Worm (Caenorhabditis elegans) whole organism, mixed stage, embryonic: ENCODE measurements around the gene W01A11.1.

Experiments
- M03D4.4 ChIP-seq: sonication (generic microtip); optimal IDR thresholded peaks from 2 replicates; lab custom pipeline; 2017; ENCODE audit warnings: mild to moderate bottlenecking, missing genetic modification characterization, missing compliant biosample characterization
- bed-3 ChIP-seq: fragments of 200-800 bp; sonication (Bioruptor generic); optimal IDR thresholded peaks from 3 replicates; lab custom pipeline; 2018; ENCODE audit warnings: mild to moderate bottlenecking, missing genetic modification characterization, moderate library complexity, missing compliant biosample characterization
- blmp-1 ChIP-seq: fragments of 150-350 bp; optimal IDR thresholded peaks from 2 replicates; lab custom pipeline; 2014; ENCODE audit warnings: missing biosample characterization, missing genetic modification characterization
- ceh-39 ChIP-seq: fragments of 150-350 bp; optimal IDR thresholded peaks from 2 replicates; lab custom pipeline; 2014; ENCODE audit warnings: missing biosample characterization, missing genetic modification characterization
- ceh-43 ChIP-seq: fragments of 200-800 bp; sonication (Bioruptor generic); optimal IDR thresholded peaks from 2 replicates; lab custom pipeline; 2018; ENCODE audit warnings: mild to moderate bottlenecking, missing genetic modification characterization, moderate library complexity, missing compliant biosample characterization
- ceh-83 ChIP-seq: fragments of 200-800 bp; sonication (Bioruptor generic); optimal IDR thresholded peaks from 2 replicates; lab custom pipeline; 2018; ENCODE audit warnings: mild to moderate bottlenecking, missing genetic modification characterization, missing compliant biosample characterization
- ces-1 ChIP-seq: fragments of 150-350 bp; optimal IDR thresholded peaks from 2 replicates; lab custom pipeline; 2014; ENCODE audit warnings: missing biosample characterization, missing genetic modification reagents, missing genetic modification characterization
- cnd-1 ChIP-seq: fragments of 200-800 bp; sonication (Bioruptor generic); optimal IDR thresholded peaks from 2 replicates; lab custom pipeline; 2018; ENCODE audit warnings: mild to moderate bottlenecking, missing genetic modification characterization, missing compliant biosample characterization
- drap-1 ChIP-seq: fragments of 200-800 bp; sonication (Bioruptor generic); optimal IDR thresholded peaks from 3 replicates; lab custom pipeline; 2018; ENCODE audit warnings: mild to moderate bottlenecking, missing genetic modification characterization, missing compliant biosample characterization
- elt-1 ChIP-seq: sonication (generic microtip); optimal IDR thresholded peaks from 2 replicates; lab custom pipeline; 2017; ENCODE audit warnings: missing genetic modification characterization, mild to moderate bottlenecking, missing compliant biosample characterization, antibody characterized with exemption, moderate library complexity, borderline replicate concordance; ENCODE audit not compliant: insufficient read depth
- elt-3 ChIP-seq: fragments of 150-350 bp; optimal IDR thresholded peaks from 2 replicates; lab custom pipeline; 2014; ENCODE audit warnings: missing biosample characterization, missing genetic modification characterization
- flh-1 ChIP-seq: fragments of 200-800 bp; sonication (Bioruptor generic); optimal IDR thresholded peaks from 2 replicates; lab custom pipeline; 2018; ENCODE audit warnings: mild to moderate bottlenecking, missing genetic modification characterization, moderate library complexity, missing compliant biosample characterization
- ham-2 ChIP-seq: fragments of 200-800 bp; sonication (Bioruptor generic); optimal IDR thresholded peaks from 2 replicates; lab custom pipeline; 2018; ENCODE audit warnings: mild to moderate bottlenecking, missing genetic modification characterization, missing compliant biosample characterization
- hlh-1 ChIP-seq: fragments of 150-350 bp; optimal IDR thresholded peaks from 2 replicates; lab custom pipeline; 2014; ENCODE audit warnings: missing biosample characterization, missing genetic modification reagents, missing genetic modification characterization
- lin-13 ChIP-seq: fragments of 150-350 bp; optimal IDR thresholded peaks from 2 replicates; lab custom pipeline; 2014; ENCODE audit warnings: missing biosample characterization, missing genetic modification characterization
- lin-32 ChIP-seq: fragments of 200-800 bp; sonication (Bioruptor generic); optimal IDR thresholded peaks from 2 replicates; lab custom pipeline; 2018; ENCODE audit warnings: mild to moderate bottlenecking, missing genetic modification characterization, missing compliant biosample characterization
- lsy-2 ChIP-seq: fragments of 150-350 bp; optimal IDR thresholded peaks from 2 replicates; lab custom pipeline; 2014; ENCODE audit warnings: missing biosample characterization, missing genetic modification characterization
- mab-5 ChIP-seq: fragments of 150-350 bp; optimal IDR thresholded peaks from 2 replicates; lab custom pipeline; 2014; ENCODE audit warnings: missing biosample characterization, missing genetic modification characterization
- mep-1 ChIP-seq: fragments of 150-350 bp; optimal IDR thresholded peaks from 2 replicates; lab custom pipeline; 2017; ENCODE audit warnings: missing biosample characterization, missing genetic modification reagents, missing genetic modification characterization, inconsistent platforms
- mls-2 ChIP-seq: sonication (generic microtip); optimal IDR thresholded peaks from 2 replicates; lab custom pipeline; 2016; ENCODE audit warnings: mild to moderate bottlenecking, missing genetic modification characterization, moderate library complexity, missing compliant biosample characterization
- nhr-12 ChIP-seq: fragments of 150-350 bp; optimal IDR thresholded peaks from 2 replicates; lab custom pipeline; 2014; ENCODE audit warnings: missing biosample characterization, missing genetic modification characterization
- nhr-2 ChIP-seq: fragments of 150-350 bp; optimal IDR thresholded peaks from 2 replicates; lab custom pipeline; 2014; ENCODE audit warnings: missing biosample characterization, missing genetic modification characterization
- nhr-237 ChIP-seq: fragments of 150-350 bp; optimal IDR thresholded peaks from 2 replicates; lab custom pipeline; 2014; ENCODE audit warnings: missing biosample characterization, missing genetic modification characterization
- nhr-28 ChIP-seq: fragments of 150-350 bp; optimal IDR thresholded peaks from 2 replicates; lab custom pipeline; 2014; ENCODE audit warnings: missing biosample characterization, missing genetic modification characterization
- nhr-76 ChIP-seq: sonication (generic microtip); optimal IDR thresholded peaks from 2 replicates; lab custom pipeline; 2017; ENCODE audit warnings: missing biosample characterization, missing genetic modification characterization
- pha-4 ChIP-seq: fragments of 150-350 bp; optimal IDR thresholded peaks from 2 replicates; lab custom pipeline; 2018; ENCODE audit warnings: missing biosample characterization, missing genetic modification reagents, missing genetic modification characterization
- sem-2 ChIP-seq: fragments of 200-800 bp; sonication (Bioruptor generic); optimal IDR thresholded peaks from 2 replicates; lab custom pipeline; 2018; ENCODE audit warnings: mild to moderate bottlenecking, missing genetic modification characterization, missing compliant biosample characterization
- snpc-4 ChIP-seq: fragments of 150-350 bp; optimal IDR thresholded peaks from 2 replicates; lab custom pipeline; 2014; ENCODE audit warnings: missing biosample characterization, missing genetic modification characterization
- sptf-1 ChIP-seq: sonication (generic microtip); optimal IDR thresholded peaks from 2 replicates; lab custom pipeline; 2017; ENCODE audit warnings: mild to moderate bottlenecking, missing genetic modification characterization, moderate library complexity, missing compliant biosample characterization
- tbx-8 ChIP-seq: fragments of 200-800 bp; sonication (Bioruptor generic); optimal IDR thresholded peaks from 2 replicates; lab custom pipeline; 2018; ENCODE audit warnings: mild to moderate bottlenecking, missing genetic modification characterization, moderate library complexity, missing compliant biosample characterization
- unc-120 ChIP-seq: sonication (generic microtip); optimal IDR thresholded peaks from 2 replicates; lab custom pipeline; 2017; ENCODE audit warnings: missing genetic modification characterization, missing compliant biosample characterization; ENCODE audit not compliant: poor library complexity, severe bottlenecking
- unc-39 ChIP-seq: fragments of 150-350 bp; optimal IDR thresholded peaks from 2 replicates; lab custom pipeline; 2014; ENCODE audit warnings: missing biosample characterization, missing genetic modification characterization
- unc-62 ChIP-seq: fragments of 150-350 bp; optimal IDR thresholded peaks from 2 replicates; lab custom pipeline; 2014; ENCODE audit warnings: missing biosample characterization, missing genetic modification reagents, missing genetic modification characterization
- zip-8 ChIP-seq: fragments of 150-350 bp; optimal IDR thresholded peaks from 2 replicates; lab custom pipeline; 2014; ENCODE audit warnings: missing biosample characterization, missing genetic modification characterization
- ztf-11 ChIP-seq: fragments of 150-350 bp; optimal IDR thresholded peaks from 2 replicates; lab custom pipeline; 2014; ENCODE audit warnings: missing biosample characterization, missing genetic modification characterization

W01A11.1 gene

ce11 chrV:6464238-6464637, 34.8 kb upstream of the W01A11.1 start:
- TF ChIP-seq lin-32: no peak
- peak; percentile 65 for TF ChIP-seq unc-62 (GFP tag; lab: Kevin White, UChicago)
- no peak for TF ChIP-seq lin-13 (tag; lab: Kevin White, UChicago)

- TF ChIP-seq M03D4.4 (tag; lab: Kevin White, UChicago): no peak
- TF ChIP-seq lin-32: no peak
- no peak for TF ChIP-seq ztf-11
- no peak for TF ChIP-seq mep-1 (tag; lab: Kevin White, UChicago)
- TF ChIP-seq sptf-1: no peak
- no peak for TF ChIP-seq mls-2 (tag; lab: Kevin White, UChicago)
- no peak for TF ChIP-seq bed-3 (GFP tag; lab: Kevin White, UChicago)
- no peak for TF ChIP-seq ham-2 (GFP tag; lab: Kevin White, UChicago)
- TF ChIP-seq nhr-76: no peak
- TF ChIP-seq unc-120 (tag; lab: Kevin White, UChicago): no peak
- TF ChIP-seq unc-62 (GFP tag; lab: Kevin White, UChicago): no peak
- no peak for TF ChIP-seq nhr-237 (tag; lab: Kevin White, UChicago)
- no peak for TF ChIP-seq unc-39 (tag; lab: Kevin White, UChicago)
Measured at ce11 chrV:6464765-6465164, 34.3 kb upstream of the W01A11.1 start, which contains the start of gene unc-83. Gene unc-83 (plus strand): TSS chrV:6465065.

DNA sequence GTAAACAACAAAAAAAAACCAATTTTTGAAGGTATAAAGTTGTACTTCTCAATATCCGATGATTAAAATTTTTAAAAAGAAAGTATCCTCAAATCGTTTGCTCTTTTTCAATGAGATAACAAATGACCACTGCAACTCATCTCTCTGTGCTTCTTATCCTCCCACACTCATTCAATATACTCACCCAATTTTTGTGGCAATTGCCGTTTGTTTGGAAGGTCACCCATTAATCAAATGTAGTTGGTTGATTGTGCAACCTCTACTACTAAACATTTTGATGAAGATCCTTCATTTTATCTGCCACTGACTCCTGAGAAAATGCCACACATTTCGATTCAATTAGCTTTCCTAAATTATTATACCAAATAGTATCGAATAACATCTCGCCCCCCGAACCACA, 31.3 kb upstream of the W01A11.1 start:
- TF ChIP-seq nhr-28: no peak
- no peak for TF ChIP-seq nhr-2 (tag; lab: Kevin White, UChicago)
- no peak for TF ChIP-seq elt-1 (tag; lab: Kevin White, UChicago)
- TF ChIP-seq blmp-1 (tag; lab: Kevin White, UChicago): no peak
- TF ChIP-seq mep-1 (tag; lab: Kevin White, UChicago): no peak
- TF ChIP-seq lsy-2 (tag; lab: Kevin White, UChicago): no peak
- TF ChIP-seq lin-13 (tag; lab: Kevin White, UChicago): no peak
- no peak for TF ChIP-seq ces-1
- no peak for TF ChIP-seq unc-62 (GFP tag; lab: Kevin White, UChicago)
- no peak for TF ChIP-seq mls-2 (tag; lab: Kevin White, UChicago)

DNA sequence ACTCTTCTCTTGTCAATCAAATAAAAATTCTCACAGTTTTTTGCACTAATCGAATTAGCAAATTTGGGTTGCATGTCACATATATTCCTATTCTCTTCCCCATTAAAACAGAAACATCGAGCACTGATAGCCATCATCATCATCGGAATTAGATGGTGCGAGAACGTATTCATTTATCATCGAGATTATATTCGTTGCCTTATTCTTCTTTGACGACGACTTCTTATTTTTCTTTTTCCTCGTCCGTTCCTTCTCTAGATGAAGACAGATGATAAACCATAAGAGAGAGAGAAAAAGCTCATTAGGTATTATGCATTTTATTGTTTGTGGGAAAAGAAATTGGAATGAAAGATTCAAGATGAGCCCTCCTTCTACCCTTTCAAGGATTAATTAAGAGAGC, 27.8 kb upstream of the W01A11.1 start:
- TF ChIP-seq blmp-1 (tag; lab: Kevin White, UChicago) (no peak), elt-1 (tag; lab: Kevin White, UChicago) (peak; percentile 55), ces-1 (peak; percentile 18)

DNA sequence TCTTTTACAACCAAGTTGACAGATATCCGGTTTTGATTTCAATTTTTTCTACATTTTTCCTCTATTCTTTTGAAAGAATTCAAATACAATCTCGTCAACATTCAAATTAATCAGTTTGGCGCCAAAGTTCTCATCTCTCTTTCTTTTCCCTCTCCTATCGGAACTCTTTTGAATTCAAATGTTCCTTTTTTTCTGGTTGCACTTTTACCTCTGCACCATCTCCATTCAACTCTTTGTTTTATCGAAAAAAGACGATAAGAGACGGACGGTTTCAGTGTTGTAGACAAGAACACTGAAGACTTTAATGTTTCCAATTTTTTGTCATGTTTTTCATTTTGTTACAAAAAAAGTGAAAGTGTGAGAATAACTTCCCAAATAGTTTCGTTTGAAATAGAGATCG, 23.0 kb upstream of the W01A11.1 start:
- no peak for TF ChIP-seq blmp-1 (tag; lab: Kevin White, UChicago)
- no peak for TF ChIP-seq drap-1 (GFP tag; lab: Kevin White, UChicago)
- no peak for TF ChIP-seq ceh-39 (tag; lab: Kevin White, UChicago)
- no peak for TF ChIP-seq snpc-4 (tag; lab: Kevin White, UChicago)
- TF ChIP-seq mls-2 (tag; lab: Kevin White, UChicago): no peak
- TF ChIP-seq nhr-12 (tag; lab: Kevin White, UChicago): no peak
- TF ChIP-seq, all 35 proteins: peak for 0

ce11 chrV:6485109-6485508, 13.9 kb upstream of the W01A11.1 start:
- TF ChIP-seq snpc-4 (tag; lab: Kevin White, UChicago) (no peak), nhr-12 (tag; lab: Kevin White, UChicago) (no peak), tbx-8 (no peak), elt-3 (no peak), nhr-28 (no peak), mab-5 (tag; lab: Kevin White, UChicago) (no peak), lin-32 (peak; percentile 22), mep-1 (tag; lab: Kevin White, UChicago) (no peak), sem-2 (peak; percentile 23), ceh-43 (GFP tag; lab: Kevin White, UChicago) (peak; percentile 68), ceh-83 (peak; percentile 20), nhr-76 (no peak), unc-39 (tag; lab: Kevin White, UChicago) (no peak), lin-13 (tag; lab: Kevin White, UChicago) (no peak), ztf-11 (no peak), lsy-2 (tag; lab: Kevin White, UChicago) (no peak), flh-1 (GFP tag; lab: Kevin White, UChicago) (no peak), ces-1 (no peak), hlh-1 (no peak), nhr-2 (tag; lab: Kevin White, UChicago) (peak; percentile 47), M03D4.4 (tag; lab: Kevin White, UChicago) (no peak), cnd-1 (tag; lab: Kevin White, UChicago) (no peak), unc-62 (GFP tag; lab: Kevin White, UChicago) (no peak), unc-120 (tag; lab: Kevin White, UChicago) (no peak), mls-2 (tag; lab: Kevin White, UChicago) (peak; percentile 71), nhr-237 (tag; lab: Kevin White, UChicago) (no peak), elt-1 (tag; lab: Kevin White, UChicago) (no peak), sptf-1 (peak; percentile 74), bed-3 (GFP tag; lab: Kevin White, UChicago) (no peak), ham-2 (GFP tag; lab: Kevin White, UChicago) (no peak), blmp-1 (tag; lab: Kevin White, UChicago) (no peak), ceh-39 (tag; lab: Kevin White, UChicago) (no peak), pha-4 (peak; percentile 10), zip-8 (no peak), drap-1 (GFP tag; lab: Kevin White, UChicago) (no peak)
